Fruit fly (Drosophila melanogaster) whole organism: ENCODE results near the gene BobA.

Source experiments
- CG8478 ChIP-seq: fragments of >200 bp; optimal IDR thresholded peaks from 2 replicates; lab custom pipeline; 2018; ENCODE audit warnings: inconsistent platforms
- Dll ChIP-seq: fragments of >200 bp; optimal IDR thresholded peaks from 2 replicates; lab custom pipeline; 2017
- EcR ChIP-seq, 2 experiments: fragments of >200 bp; optimal IDR thresholded peaks; 2 replicates each; lab custom pipeline; 2017; ENCODE audit warnings: missing biosample characterization in 2 of 2, missing genetic modification characterization in 2 of 2, missing genetic modification reagents in 2 of 2
- usp ChIP-seq: fragments of >200 bp; optimal IDR thresholded peaks from 2 replicates; lab custom pipeline; 2017; ENCODE audit warnings: missing biosample characterization, missing genetic modification characterization, mixed read lengths

DNA sequence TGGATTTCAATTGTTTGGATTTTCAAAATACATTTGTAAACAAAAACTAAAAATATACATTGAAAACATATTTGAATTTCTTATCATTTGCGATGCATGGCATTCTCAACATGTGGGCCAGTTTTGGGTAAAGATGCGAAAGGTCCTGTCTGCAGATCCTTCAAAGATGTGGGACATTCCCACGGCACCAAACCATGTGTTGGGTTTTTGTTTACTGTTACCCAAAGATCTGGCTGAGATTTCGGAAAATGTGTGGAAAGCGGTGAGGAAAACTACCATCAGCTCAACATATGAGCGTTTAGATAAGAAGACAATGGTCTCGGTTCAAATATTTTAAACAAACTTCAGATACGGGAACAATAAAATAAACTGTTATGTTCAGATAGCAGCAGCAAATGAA lies 30.1 kb upstream of the BobA start:
- TF ChIP-seq Dll (lab: Kevin White, UChicago): no peak
- no peak for TF ChIP-seq CG8478
- TF ChIP-seq usp (GFP tag; lab: Kevin White, UChicago): no peak
- no peak for TF ChIP-seq EcR (GFP tag; optimal IDR thresholded peaks at IDR 0.05; lab: Kevin White, UChicago)
